Fruit fly (Drosophila melanogaster) whole organism, embryonic: Measurements from ENCODE around the gene dally.

Experiments used
- Bgb ChIP-seq: fragments of 200-800 bp; sonication (Bioruptor generic); IDR thresholded peaks from 2 replicates; pipeline ENCODE4 v1.3.6; 2022; ENCODE audit warnings: missing biosample characterization, missing genetic modification characterization; ENCODE audit not compliant: partially characterized antibody
- CG11560 ChIP-seq: fragments of 200-800 bp; sonication (Bioruptor generic); IDR thresholded peaks from 3 replicates; pipeline ENCODE4 v1.3.6; 2022; ENCODE audit warnings: missing biosample characterization, missing genetic modification characterization
- CG12391 ChIP-seq: fragments of 200-800 bp; sonication (Bioruptor generic); optimal IDR thresholded peaks from 3 replicates; lab custom pipeline; 2018; ENCODE audit warnings: missing biosample characterization, mild to moderate bottlenecking, missing genetic modification characterization, moderate library complexity
- CG13287 ChIP-seq: fragments of 200-800 bp; sonication (Bioruptor generic); IDR thresholded peaks from 2 replicates; pipeline ENCODE4 v1.3.6; 2022; ENCODE audit warnings: missing biosample characterization, missing genetic modification characterization; ENCODE audit not compliant: partially characterized antibody
- CG14860 ChIP-seq: fragments of 200-800 bp; sonication (Bioruptor generic); IDR thresholded peaks from 3 replicates; pipeline ENCODE4 v1.3.6; 2022; ENCODE audit warnings: missing biosample characterization, missing genetic modification characterization; ENCODE audit not compliant: partially characterized antibody
- CG16813 ChIP-seq: fragments of 200-800 bp; sonication (Bioruptor generic); IDR thresholded peaks from 3 replicates; pipeline ENCODE4 v1.3.6; 2022; ENCODE audit warnings: missing biosample characterization, missing genetic modification characterization; ENCODE audit not compliant: partially characterized antibody
- CG18476 ChIP-seq: fragments of 200-800 bp; sonication (Bioruptor generic); optimal IDR thresholded peaks from 2 replicates; lab custom pipeline; 2016; ENCODE audit warnings: missing biosample characterization, mild to moderate bottlenecking, missing genetic modification characterization
- CG3163 ChIP-seq: fragments of 200-800 bp; sonication (Bioruptor generic); optimal IDR thresholded peaks from 3 replicates; lab custom pipeline; 2016; ENCODE audit warnings: missing biosample characterization, missing genetic modification characterization
- CG34376 ChIP-seq: fragments of 200-800 bp; sonication (Bioruptor generic); optimal IDR thresholded peaks from 2 replicates; lab custom pipeline; 2018; ENCODE audit warnings: missing biosample characterization, mild to moderate bottlenecking, missing genetic modification characterization
- CG3838 ChIP-seq: fragments of 200-800 bp; sonication (Bioruptor generic); optimal IDR thresholded peaks from 3 replicates; lab custom pipeline; 2016; ENCODE audit warnings: missing biosample characterization, missing genetic modification characterization
- CG3847 ChIP-seq: fragments of 200-800 bp; sonication (Bioruptor generic); IDR thresholded peaks from 2 replicates; pipeline ENCODE4 v1.3.6; 2022; ENCODE audit warnings: missing biosample characterization, missing genetic modification characterization
- CG5245 ChIP-seq: fragments of 200-800 bp; sonication (Bioruptor generic); optimal IDR thresholded peaks from 3 replicates; lab custom pipeline; 2016; ENCODE audit warnings: missing biosample characterization, missing genetic modification characterization
- CG6791 ChIP-seq: fragments of 200-800 bp; sonication (Bioruptor generic); IDR thresholded peaks from 3 replicates; pipeline ENCODE4 v1.3.6; 2022; ENCODE audit warnings: missing biosample characterization, missing genetic modification characterization; ENCODE audit not compliant: partially characterized antibody
- CG6813 ChIP-seq: fragments of 200-800 bp; sonication (Bioruptor generic); optimal IDR thresholded peaks from 2 replicates; lab custom pipeline; 2017; ENCODE audit warnings: missing biosample characterization, missing genetic modification characterization, mild to moderate bottlenecking, moderate library complexity, missing genetic modification reagents
- CG6854 ChIP-seq: fragments of 200-800 bp; sonication (Bioruptor generic); optimal IDR thresholded peaks from 3 replicates; lab custom pipeline; 2017; ENCODE audit warnings: missing biosample characterization, mild to moderate bottlenecking, missing genetic modification characterization
- CG7839 ChIP-seq: fragments of 200-800 bp; sonication (Bioruptor generic); optimal IDR thresholded peaks from 3 replicates; lab custom pipeline; 2018; ENCODE audit warnings: missing biosample characterization, mild to moderate bottlenecking, missing genetic modification characterization, moderate library complexity
- CG9932 ChIP-seq: fragments of 200-800 bp; sonication (Bioruptor generic); IDR thresholded peaks from 2 replicates; pipeline ENCODE4 v1.3.6; 2022; ENCODE audit warnings: missing biosample characterization, missing genetic modification characterization
- Dip3 ChIP-seq: fragments of 200-800 bp; sonication (Bioruptor generic); optimal IDR thresholded peaks from 3 replicates; lab custom pipeline; 2016; ENCODE audit warnings: missing biosample characterization, missing genetic modification characterization
- Dll ChIP-seq: fragments of 200-800 bp; sonication (Bioruptor generic); IDR thresholded peaks from 4 replicates; pipeline ENCODE4 v1.3.6; 2022; ENCODE audit warnings: missing biosample characterization, missing genetic modification characterization; ENCODE audit not compliant: partially characterized antibody
- Dref ChIP-seq: fragments of 200-800 bp; sonication (Bioruptor generic); IDR thresholded peaks from 2 replicates; pipeline ENCODE4 v1.3.6; 2022; ENCODE audit warnings: missing biosample characterization, missing genetic modification characterization
- Nf-YA ChIP-seq: fragments of 200-800 bp; sonication (Bioruptor generic); IDR thresholded peaks from 2 replicates; pipeline ENCODE4 v1.3.6; 2022; ENCODE audit warnings: missing biosample characterization, missing genetic modification characterization
- Pdp1 ChIP-seq, 2 experiments: fragments of 200-800 bp; sonication (Bioruptor generic); optimal IDR thresholded peaks; 3 replicates each; lab custom pipeline; 2016; ENCODE audit warnings: missing biosample characterization in 2 of 2, missing genetic modification characterization in 2 of 2, mild to moderate bottlenecking in 1 of 2, moderate library complexity in 1 of 2
- Scr ChIP-seq: fragments of 200-800 bp; sonication (Bioruptor generic); IDR thresholded peaks from 2 replicates; pipeline ENCODE4 v1.3.6; 2022; ENCODE audit warnings: missing biosample characterization, missing genetic modification characterization; ENCODE audit not compliant: partially characterized antibody
- Spps ChIP-seq: fragments of 200-800 bp; sonication (Bioruptor generic); optimal IDR thresholded peaks from 2 replicates; lab custom pipeline; 2018; ENCODE audit warnings: missing biosample characterization, mild to moderate bottlenecking, missing genetic modification characterization
- Usf ChIP-seq: fragments of 200-800 bp; sonication (Bioruptor generic); optimal IDR thresholded peaks from 2 replicates; lab custom pipeline; 2017; ENCODE audit warnings: missing genotype, missing biosample characterization, missing genetic modification characterization
- abd-A ChIP-seq: fragments of 200-800 bp; sonication (Bioruptor generic); optimal IDR thresholded peaks from 3 replicates; lab custom pipeline; 2019; ENCODE audit warnings: missing biosample characterization, mild to moderate bottlenecking, missing genetic modification characterization, moderate library complexity
- ap ChIP-seq: fragments of 200-800 bp; sonication (Bioruptor generic); IDR thresholded peaks from 2 replicates; pipeline ENCODE4 v1.3.6; 2022; ENCODE audit warnings: missing biosample characterization, missing genetic modification characterization
- btn ChIP-seq: fragments of 200-800 bp; sonication (Bioruptor generic); optimal IDR thresholded peaks from 2 replicates; lab custom pipeline; 2016; ENCODE audit warnings: missing biosample characterization, missing genetic modification characterization
- cato ChIP-seq: fragments of 200-800 bp; sonication (Bioruptor generic); optimal IDR thresholded peaks from 2 replicates; lab custom pipeline; 2016; ENCODE audit warnings: missing biosample characterization, missing genetic modification characterization, borderline replicate concordance
- corto ChIP-seq: fragments of 200-800 bp; sonication (Bioruptor generic); optimal IDR thresholded peaks from 2 replicates; lab custom pipeline; 2016; ENCODE audit warnings: missing biosample characterization, mild to moderate bottlenecking, missing genetic modification characterization, moderate library complexity
- fru ChIP-seq: fragments of >200 bp; optimal IDR thresholded peaks from 2 replicates; lab custom pipeline; 2017
- fu2 ChIP-seq: fragments of 200-800 bp; sonication (Bioruptor generic); optimal IDR thresholded peaks from 2 replicates; lab custom pipeline; 2016; ENCODE audit warnings: missing biosample characterization, missing genetic modification characterization
- grn ChIP-seq: fragments of 200-800 bp; sonication (Bioruptor generic); optimal IDR thresholded peaks from 3 replicates; lab custom pipeline; 2017; ENCODE audit warnings: missing biosample characterization, missing genetic modification characterization
- knrl ChIP-seq: fragments of 200-800 bp; sonication (Bioruptor generic); IDR thresholded peaks from 3 replicates; pipeline ENCODE4 v1.3.6; 2022; ENCODE audit warnings: missing biosample characterization, missing genetic modification characterization; ENCODE audit not compliant: partially characterized antibody
- otp ChIP-seq: fragments of 200-800 bp; sonication (Bioruptor generic); IDR thresholded peaks from 3 replicates; pipeline ENCODE4, ENCODE4 v1.3.6; 2022; ENCODE audit warnings: missing biosample characterization, missing genetic modification characterization
- phol ChIP-seq: fragments of 200-800 bp; sonication (Bioruptor generic); optimal IDR thresholded peaks from 3 replicates; lab custom pipeline; 2018; ENCODE audit warnings: missing biosample characterization, mild to moderate bottlenecking, missing genetic modification characterization, moderate library complexity
- pnt ChIP-seq: fragments of 200-800 bp; sonication (Bioruptor generic); optimal IDR thresholded peaks from 3 replicates; lab custom pipeline; 2016; ENCODE audit warnings: missing biosample characterization, missing genetic modification characterization
- prd ChIP-seq, 3 experiments: fragments of >200 bp in 2 of 3; fragments of 200-800 bp in 1 of 3; sonication (Bioruptor generic) in 1 of 3; optimal IDR thresholded peaks in 2 of 3; IDR thresholded peaks in 1 of 3; 2 replicates in 2 of 3; 3 replicates in 1 of 3; pipeline versions ENCODE4 v1.3.6 to Lab custom; 2017 to 2022; ENCODE audit warnings: missing biosample characterization in 1 of 3, missing genetic modification characterization in 1 of 3
- pum ChIP-seq: fragments of 200-800 bp; sonication (Bioruptor generic); optimal IDR thresholded peaks from 2 replicates; lab custom pipeline; 2016; ENCODE audit warnings: missing biosample characterization, missing genetic modification characterization
- sens ChIP-seq: fragments of 200-800 bp; sonication (Bioruptor generic); peaks from one replicate; lab custom pipeline; 2016; ENCODE audit warnings: missing biosample characterization, missing genetic modification characterization
- sisA ChIP-seq: fragments of 200-800 bp; sonication (Bioruptor generic); IDR thresholded peaks from 2 replicates; pipeline ENCODE4 v1.3.6; 2022; ENCODE audit warnings: missing biosample characterization, missing genetic modification characterization
- sna ChIP-seq: fragments of 200-800 bp; sonication (Bioruptor generic); IDR thresholded peaks from 2 replicates; pipeline ENCODE4 v1.3.6; 2022; ENCODE audit warnings: missing biosample characterization, missing genetic modification characterization; ENCODE audit not compliant: partially characterized antibody
- stwl ChIP-seq: fragments of 200-800 bp; sonication (Bioruptor generic); optimal IDR thresholded peaks from 3 replicates; lab custom pipeline; 2018; ENCODE audit warnings: missing biosample characterization, mild to moderate bottlenecking, missing genetic modification characterization, moderate library complexity
- trem ChIP-seq: fragments of 200-800 bp; optimal IDR thresholded peaks from 3 replicates; lab custom pipeline; 2019; ENCODE audit warnings: missing biosample characterization, mild to moderate bottlenecking, missing genetic modification characterization, moderate library complexity
- unc-4 ChIP-seq: fragments of 200-800 bp; sonication (Bioruptor generic); IDR thresholded peaks from 2 replicates; pipeline ENCODE4 v1.3.6; 2022; ENCODE audit warnings: missing biosample characterization, missing genetic modification characterization; ENCODE audit not compliant: partially characterized antibody
- vnd ChIP-seq: fragments of 200-800 bp; sonication (Bioruptor generic); IDR thresholded peaks from 3 replicates; pipeline ENCODE4 v1.3.6; 2022; ENCODE audit warnings: missing biosample characterization, missing genetic modification characterization; ENCODE audit not compliant: partially characterized antibody

dally gene

dm6 chr3L:8891167-8891618 is 63.9 kb downstream of the dally start, which contains the start of gene Mcm7 (continued):
- peak; percentile 70; the same call in 2 of the 4 replicates for TF ChIP-seq Dll (GFP tag; lab: Robert Waterston, UW)
- peak; percentile 41; the same call in 1 of the 2 replicates for TF ChIP-seq sna (GFP tag; lab: Robert Waterston, UW)
- peak; percentile 22 for TF ChIP-seq stwl (tag; lab: Kevin White, UChicago)
- peak; percentile 48; the same call in 1 of the 3 replicates for TF ChIP-seq vnd (GFP tag; lab: Robert Waterston, UW)
- no peak for TF ChIP-seq CG34376
- TF ChIP-seq fru (lab: Kevin White, UChicago), result no peak
- TF ChIP-seq sisA (GFP tag; lab: Robert Waterston, UW), result no peak
- no peak for TF ChIP-seq pnt (GFP tag; lab: Kevin White, UChicago)
- peak; percentile 28 for TF ChIP-seq CG12391 (tag; lab: Kevin White, UChicago)
- TF ChIP-seq otp (GFP tag; lab: Robert Waterston, UW), result no peak
- peak; percentile 22 for TF ChIP-seq sens (GFP tag; lab: Kevin White, UChicago)
- TF ChIP-seq CG3838 (GFP tag; lab: Kevin White, UChicago), result no peak
- TF ChIP-seq Scr (GFP tag; lab: Robert Waterston, UW), result peak; percentile 70
- TF ChIP-seq phol (tag; lab: Kevin White, UChicago), result peak; percentile 20
- peak in 1 of 2 experiments; percentile 58 for TF ChIP-seq prd (optimal IDR thresholded peaks at IDR 0.05; lab: Kevin White, UChicago)
- TF ChIP-seq prd (GFP tag; IDR thresholded peaks at IDR 0.05; lab: Robert Waterston, UW), result no peak
- TF ChIP-seq knrl (GFP tag; lab: Robert Waterston, UW), result peak; percentile 70
- TF ChIP-seq Nf-YA (GFP tag; lab: Robert Waterston, UW), result no peak
- TF ChIP-seq fu2, result no peak
- TF ChIP-seq trem (tag; lab: Kevin White, UChicago), result peak; percentile 44
- no peak for TF ChIP-seq CG7839 (tag; lab: Kevin White, UChicago)
- TF ChIP-seq Pdp1 (GFP tag; optimal IDR thresholded peaks at IDR 0.05; lab: Kevin White, UChicago), result peak in 1 of 2 experiments; percentile 98
- TF ChIP-seq Usf (GFP tag; lab: Kevin White, UChicago), result no peak
- no peak for TF ChIP-seq CG6813 (GFP tag; lab: Kevin White, UChicago)
- TF ChIP-seq abd-A (tag; lab: Kevin White, UChicago), result no peak
- TF ChIP-seq CG18476, result no peak
- TF ChIP-seq CG3847 (GFP tag; lab: Robert Waterston, UW), result peak; percentile 66; the same call in 1 of the 2 replicates
- peak; percentile 64 for TF ChIP-seq CG13287 (GFP tag; lab: Robert Waterston, UW)
- no peak for TF ChIP-seq Spps (tag; lab: Kevin White, UChicago)
- TF ChIP-seq CG9932 (GFP tag; lab: Robert Waterston, UW), result 0 out of 2 replicates have a peak, but pooled peaks have one; percentile 30
- TF ChIP-seq btn (GFP tag; lab: Kevin White, UChicago), result no peak
- no peak for TF ChIP-seq ap (GFP tag; lab: Robert Waterston, UW)
- no peak for TF ChIP-seq pum (GFP tag; lab: Kevin White, UChicago)
- peak; percentile 27; the same call in 1 of the 3 replicates for TF ChIP-seq CG6791 (GFP tag; lab: Robert Waterston, UW)
- TF ChIP-seq grn (GFP tag; lab: Kevin White, UChicago), result peak; percentile 63
- no peak for TF ChIP-seq CG6854 (GFP tag; lab: Kevin White, UChicago)
- TF ChIP-seq unc-4 (GFP tag; lab: Robert Waterston, UW), result peak; percentile 62
- TF ChIP-seq Dip3 (GFP tag; lab: Kevin White, UChicago), result peak; percentile 48
- TF ChIP-seq CG11560 (tag; lab: Robert Waterston, UW), result peak; percentile 6; the same call in 1 of the 3 replicates
- TF ChIP-seq CG3163 (GFP tag; lab: Kevin White, UChicago), result no peak
- TF ChIP-seq cato (GFP tag; lab: Kevin White, UChicago), result no peak
- TF ChIP-seq corto (GFP tag; lab: Kevin White, UChicago), result no peak
- TF ChIP-seq CG5245 (GFP tag; lab: Kevin White, UChicago), result no peak
- TF ChIP-seq CG16813 (GFP tag; lab: Robert Waterston, UW), result peak; percentile 61
- TF ChIP-seq CG14860 (GFP tag; lab: Robert Waterston, UW), result no peak
- peak; percentile 61 for TF ChIP-seq Bgb
- TF ChIP-seq Dref, result peak; percentile 39; the same call in 1 of the 2 replicates
